Worm (Caenorhabditis elegans) whole organism, L2 larva: ENCODE data around the gene nhr-177.

Experiments
- ama-1 ChIP-seq: fragments of 150-350 bp; optimal IDR thresholded peaks from 2 replicates; lab custom pipeline; 2018; ENCODE audit warnings: inconsistent platforms
- fos-1 ChIP-seq: fragments of 150-350 bp; optimal IDR thresholded peaks from 2 replicates; lab custom pipeline; 2014; ENCODE audit warnings: missing biosample characterization, missing genetic modification characterization
- lin-11 ChIP-seq: fragments of 150-350 bp; sonication (generic microtip); optimal IDR thresholded peaks from 2 replicates; lab custom pipeline; 2014; ENCODE audit warnings: missing biosample characterization, missing genetic modification characterization, inconsistent platforms, mixed read lengths
- mbf-1 ChIP-seq: sonication (generic microtip); optimal IDR thresholded peaks from 2 replicates; lab custom pipeline; 2017; ENCODE audit warnings: missing biosample characterization, missing genetic modification characterization
- nhr-10 ChIP-seq: sonication (generic microtip); optimal IDR thresholded peaks from 2 replicates; lab custom pipeline; 2017; ENCODE audit warnings: missing biosample characterization, missing genetic modification characterization
- nhr-11 ChIP-seq: fragments of 150-350 bp; optimal IDR thresholded peaks from 2 replicates; lab custom pipeline; 2014; ENCODE audit warnings: missing biosample characterization, missing genetic modification characterization
- nhr-12 ChIP-seq: fragments of 150-350 bp; optimal IDR thresholded peaks from 2 replicates; lab custom pipeline; 2014; ENCODE audit warnings: missing biosample characterization, missing genetic modification characterization
- nhr-25 ChIP-seq: fragments of 150-350 bp; sonication (generic microtip); optimal IDR thresholded peaks from 3 replicates; lab custom pipeline; 2014; ENCODE audit warnings: missing biosample characterization, missing genetic modification characterization
- snpc-4 ChIP-seq: fragments of 150-350 bp; optimal IDR thresholded peaks from 2 replicates; lab custom pipeline; 2014; ENCODE audit warnings: missing biosample characterization, missing genetic modification characterization
- unc-62 ChIP-seq: fragments of 150-350 bp; optimal IDR thresholded peaks from 2 replicates; lab custom pipeline; 2014; ENCODE audit warnings: missing biosample characterization, missing genetic modification reagents, missing genetic modification characterization

DNA sequence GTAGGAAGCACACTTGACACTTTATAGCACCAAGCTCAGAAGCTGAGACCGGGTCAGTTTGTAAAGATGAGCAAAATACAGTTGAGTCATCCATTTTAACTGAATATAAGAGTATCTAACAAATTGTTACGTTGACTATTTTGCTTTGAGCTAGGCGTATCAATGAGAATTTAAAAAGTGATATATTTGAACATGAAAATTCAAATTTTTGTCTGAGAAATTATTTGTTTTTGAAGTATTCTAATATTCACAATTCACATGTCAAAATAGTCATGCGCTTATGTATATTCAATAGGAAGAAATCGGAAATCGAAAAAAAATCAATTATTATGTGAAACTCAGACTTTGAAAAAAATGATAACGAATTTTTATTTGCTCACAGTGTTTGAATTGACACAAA, 14.3 kb downstream of the nhr-177 start, which contains the start of gene nhr-110:
- TF ChIP-seq unc-62 (GFP tag; lab: Kevin White, UChicago) (no peak), nhr-25 (no peak), mbf-1 (tag; lab: Kevin White, UChicago) (no peak), fos-1 (tag; lab: Kevin White, UChicago) (no peak), ama-1 (lab: Kevin White, UChicago) (no peak), nhr-12 (tag; lab: Kevin White, UChicago) (no peak), nhr-11 (tag; lab: Kevin White, UChicago) (no peak), snpc-4 (tag; lab: Kevin White, UChicago) (no peak), nhr-10 (tag; lab: Kevin White, UChicago) (no peak), lin-11 (no peak)
